Fruit fly (Drosophila melanogaster): ENCODE data around the gene CG9427.

The CG9427 gene

DNA sequence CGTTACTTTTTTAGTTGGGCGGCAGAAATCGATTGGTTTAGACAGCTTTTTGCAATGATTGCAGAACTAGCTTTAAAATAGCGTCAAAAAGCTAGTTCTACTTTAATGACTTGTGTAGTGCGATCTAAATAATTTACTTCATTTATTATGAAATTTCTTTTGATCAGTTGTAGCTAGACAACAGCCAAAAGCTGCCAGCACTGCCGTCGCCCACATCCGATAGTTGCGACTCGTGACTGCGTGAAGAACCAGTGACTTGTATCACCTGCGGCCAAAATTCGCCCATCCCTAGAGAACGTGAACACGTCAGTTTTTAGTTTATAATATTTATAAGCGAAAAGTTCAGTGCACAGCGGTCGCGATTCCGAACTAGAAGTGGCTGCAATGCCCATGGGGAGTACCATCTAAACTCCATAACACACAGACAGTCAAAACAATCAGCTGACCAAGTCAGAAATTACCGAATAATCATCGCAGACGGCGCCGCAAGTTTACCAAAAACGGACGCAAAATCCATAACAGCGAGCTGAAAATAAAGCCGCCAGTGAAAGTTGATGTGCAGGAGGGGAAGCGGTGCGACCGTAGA is 40.0 kb downstream of the CG9427 start, which contains the start of gene P58IPK (continued):
- TF ChIP-seq abd-A (tag; optimal IDR thresholded peaks at IDR 0.05) = no peak
- no peak for TF ChIP-seq CG17568 (GFP tag; optimal IDR thresholded peaks at IDR 0.05)
- TF ChIP-seq Gsc (GFP tag; IDR thresholded peaks at IDR 0.05) = no peak
- TF ChIP-seq CG10462 (GFP tag; optimal IDR thresholded peaks at IDR 0.05) = peak; percentile 34
- TF ChIP-seq sens (GFP tag) = peak; percentile 91
- TF ChIP-seq wdn (GFP tag; IDR thresholded peaks at IDR 0.05) = 0 out of 2 replicates have a peak, but pooled peaks have one; percentile 41
- peak; percentile 37 for TF ChIP-seq HHEX (GFP tag; optimal IDR thresholded peaks at IDR 0.05)
- TF ChIP-seq Xrp1 (GFP tag; IDR thresholded peaks at IDR 0.05) = peak; percentile 64
- TF ChIP-seq her (GFP tag; optimal IDR thresholded peaks at IDR 0.05) = peak; percentile 44
- TF ChIP-seq tup (GFP tag; optimal IDR thresholded peaks at IDR 0.05) = no peak
- no peak for TF ChIP-seq cwo (GFP tag; optimal IDR thresholded peaks at IDR 0.05)
- TF ChIP-seq CG32772 (GFP tag; IDR thresholded peaks at IDR 0.05) = 0 out of 2 replicates have a peak, but pooled peaks have one; percentile 13
- peak; percentile 8; the same call in 1 of the 3 replicates for TF ChIP-seq CG11560 (tag; IDR thresholded peaks at IDR 0.05)
- no peak for TF ChIP-seq CG10959 (GFP tag; IDR thresholded peaks at IDR 0.05)
- no peak for TF ChIP-seq CG15073 (GFP tag; optimal IDR thresholded peaks at IDR 0.05)
- peak; percentile 40 for TF ChIP-seq Jarid2 (GFP tag; optimal IDR thresholded peaks at IDR 0.05)
- TF ChIP-seq CG11723 (GFP tag; optimal IDR thresholded peaks at IDR 0.05) = peak; percentile 37
- no peak for TF ChIP-seq Trl (optimal IDR thresholded peaks at IDR 0.05)
- TF ChIP-seq Trl (GFP tag; optimal IDR thresholded peaks at IDR 0.05) = peak; percentile 70
- peak; percentile 78 for TF ChIP-seq ken (GFP tag; IDR thresholded peaks at IDR 0.05)
- TF ChIP-seq CG9932 (GFP tag; IDR thresholded peaks at IDR 0.05) = peak; percentile 94
- TF ChIP-seq CG15514 (GFP tag; optimal IDR thresholded peaks at IDR 0.05) = peak; percentile 98
- peak; percentile 90 for TF ChIP-seq hb (GFP tag; IDR thresholded peaks at IDR 0.05; ENCODE audit: partially characterized antibody)
- peak; percentile 40 for TF ChIP-seq lab (GFP tag; optimal IDR thresholded peaks at IDR 0.05)
- no peak for TF ChIP-seq pita (GFP tag; optimal IDR thresholded peaks at IDR 0.05)
- TF ChIP-seq run (tag; optimal IDR thresholded peaks at IDR 0.05) = no peak
- TF ChIP-seq esg (GFP tag; conservative IDR thresholded peaks at IDR 0.05) = peak; percentile 53; the same call in 1 of the 2 replicates
- TF ChIP-seq CG33213 (GFP tag; optimal IDR thresholded peaks at IDR 0.05) = peak; percentile 74
- peak; percentile 6 for TF ChIP-seq grn (GFP tag; optimal IDR thresholded peaks at IDR 0.05)
- no peak for TF ChIP-seq GATAe (GFP tag; conservative IDR thresholded peaks at IDR 0.05)
- TF ChIP-seq CG6254 (GFP tag; optimal IDR thresholded peaks at IDR 0.05) = no peak
- TF ChIP-seq CG16779 (GFP tag; IDR thresholded peaks at IDR 0.05) = no peak
- TF ChIP-seq CoRest (tag; optimal IDR thresholded peaks at IDR 0.05) = peak; percentile 74
- peak; percentile 76 for TF ChIP-seq ssp (GFP tag; IDR thresholded peaks at IDR 0.05)
- TF ChIP-seq MBD-R2 (GFP tag; IDR thresholded peaks at IDR 0.05) = peak; percentile 79
- TF ChIP-seq HLH3B (GFP tag; IDR thresholded peaks at IDR 0.05) = peak; percentile 29; the same call in 1 of the 2 replicates
- peak; percentile 60 for TF ChIP-seq CG8924 (tag; optimal IDR thresholded peaks at IDR 0.05)
- no peak for TF ChIP-seq B-H1 (GFP tag; IDR thresholded peaks at IDR 0.05)
- TF ChIP-seq mirr (GFP tag; optimal IDR thresholded peaks at IDR 0.05) = peak; percentile 0
- peak; percentile 83 for TF ChIP-seq CG12659 (GFP tag; optimal IDR thresholded peaks at IDR 0.05)
- no peak for TF ChIP-seq CG12219 (GFP tag; optimal IDR thresholded peaks at IDR 0.05)
- TF ChIP-seq CG2199 (GFP tag; IDR thresholded peaks at IDR 0.05) = 0 out of 3 replicates have a peak, but pooled peaks have one; percentile 45
- peak; percentile 88 for TF ChIP-seq tna (GFP tag; IDR thresholded peaks at IDR 0.05; ENCODE audit: partially characterized antibody)
- TF ChIP-seq CG30020 (tag; optimal IDR thresholded peaks at IDR 0.05) = peak; percentile 52
- TF ChIP-seq pros (GFP tag; optimal IDR thresholded peaks at IDR 0.05) = no peak
- TF ChIP-seq CG14441 (GFP tag; IDR thresholded peaks at IDR 0.05) = peak; percentile 77
- peak; percentile 1 for TF ChIP-seq CG30431 (GFP tag; optimal IDR thresholded peaks at IDR 0.05)
- peak; percentile 68 for TF ChIP-seq Dip3 (GFP tag; optimal IDR thresholded peaks at IDR 0.05)
- TF ChIP-seq Doc3 (GFP tag; IDR thresholded peaks at IDR 0.05; ENCODE audit: partially characterized antibody) = peak; percentile 87
- TF ChIP-seq CG31224 (GFP tag; IDR thresholded peaks at IDR 0.05) = no peak

All from whole organism, embryonic.